Worm (Caenorhabditis elegans) whole organism, L4 larva: ENCODE data around the gene mrps-18B.

Experiments used
- T20F7.1 ChIP-seq: fragments of 200-800 bp; sonication (Bioruptor generic); optimal IDR thresholded peaks from 2 replicates; lab custom pipeline; 2018; ENCODE audit warnings: mild to moderate bottlenecking, missing genetic modification characterization, missing compliant biosample characterization
- ZK337.2 ChIP-seq: fragments of 200-800 bp; sonication (Bioruptor generic); IDR thresholded peaks from 2 replicates; pipeline ENCODE4 v1.3.6; 2022; ENCODE audit warnings: missing genetic modification reagents, missing genetic modification characterization, missing compliant biosample characterization
- ama-1 ChIP-seq: fragments of 150-350 bp; optimal IDR thresholded peaks from 2 replicates; lab custom pipeline; 2014; ENCODE audit warnings: inconsistent platforms, mixed read lengths
- ceh-28 ChIP-seq: fragments of 150-350 bp; optimal IDR thresholded peaks from 2 replicates; lab custom pipeline; 2014; ENCODE audit warnings: missing biosample characterization, missing genetic modification reagents, missing genetic modification characterization
- dve-1 ChIP-seq: sonication (generic microtip); optimal IDR thresholded peaks from 2 replicates; lab custom pipeline; 2017; ENCODE audit warnings: antibody characterized with exemption, mild to moderate bottlenecking, missing genetic modification characterization, missing compliant biosample characterization; ENCODE audit not compliant: insufficient read depth
- jun-1 ChIP-seq: fragments of 150-350 bp; optimal IDR thresholded peaks from 2 replicates; lab custom pipeline; 2014; ENCODE audit warnings: missing biosample characterization, missing genetic modification reagents, missing genetic modification characterization
- lin-13 ChIP-seq: fragments of 150-350 bp; optimal IDR thresholded peaks from 2 replicates; lab custom pipeline; 2014; ENCODE audit warnings: missing biosample characterization, missing genetic modification reagents, missing genetic modification characterization
- nhr-11 ChIP-seq: fragments of 150-350 bp; optimal IDR thresholded peaks from 2 replicates; lab custom pipeline; 2014; ENCODE audit warnings: missing biosample characterization, missing genetic modification characterization
- nhr-77 ChIP-seq: fragments of 150-350 bp; optimal IDR thresholded peaks from 2 replicates; lab custom pipeline; 2014; ENCODE audit warnings: missing biosample characterization, missing genetic modification characterization
- sdz-12 ChIP-seq: fragments of 200-800 bp; sonication (Bioruptor generic); optimal IDR thresholded peaks from 2 replicates; lab custom pipeline; 2018; ENCODE audit warnings: mild to moderate bottlenecking, missing genetic modification characterization, missing compliant biosample characterization
- unc-62 ChIP-seq, 3 experiments: fragments of 150-350 bp in 1 of 3; sonication (generic microtip); optimal IDR thresholded peaks in 2 of 3; peaks in 1 of 3; 1 replicate in 1 of 3; 2 replicates in 2 of 3; lab custom pipeline; 2014 to 2017; ENCODE audit warnings: missing biosample characterization in 3 of 3, missing genetic modification characterization in 3 of 3, missing genetic modification reagents in 3 of 3, missing genotype in 1 of 3

ce11 chrII:8575184-8575583 is 49.7 kb downstream of the mrps-18B start, which contains the start of gene puf-5:
- TF ChIP-seq T20F7.1 (GFP tag; lab: Kevin White, UChicago) (no peak), unc-62 (GFP tag; optimal IDR thresholded peaks at IDR 0.05 in 1 of 2; lab: Kevin White, UChicago) (no peak), unc-62 (tag; optimal IDR thresholded peaks at IDR 0.05; lab: Kevin White, UChicago) (no peak), dve-1 (tag; lab: Kevin White, UChicago) (no peak), nhr-11 (no peak), lin-13 (GFP tag; lab: Kevin White, UChicago) (no peak), ZK337.2 (no peak), ceh-28 (tag; lab: Kevin White, UChicago) (no peak), sdz-12 (GFP tag; lab: Kevin White, UChicago) (no peak), nhr-77 (tag; lab: Kevin White, UChicago) (no peak), jun-1 (tag; lab: Kevin White, UChicago) (no peak), ama-1 (no peak)
